Fruit fly (Drosophila melanogaster) whole organism, embryonic: ENCODE measurements around the gene CG10286.

Source experiments
- C15 ChIP-seq: fragments of 200-800 bp; sonication (Bioruptor generic); IDR thresholded peaks from 3 replicates; pipeline ENCODE4 v1.3.6; 2022; ENCODE audit warnings: missing biosample characterization, missing genetic modification characterization
- CG10565 ChIP-seq: fragments of 200-800 bp; sonication (Bioruptor generic); optimal IDR thresholded peaks from 3 replicates; lab custom pipeline; 2016; ENCODE audit warnings: missing biosample characterization, mild to moderate bottlenecking, missing genetic modification characterization
- CG10654 ChIP-seq: fragments of 200-800 bp; sonication (Bioruptor generic); optimal IDR thresholded peaks from 2 replicates; lab custom pipeline; 2016; ENCODE audit warnings: missing biosample characterization, missing genetic modification characterization
- CG11504 ChIP-seq: fragments of 200-800 bp; sonication (Bioruptor generic); optimal IDR thresholded peaks from 3 replicates; lab custom pipeline; 2019; ENCODE audit warnings: missing biosample characterization, mild to moderate bottlenecking, missing genetic modification characterization, moderate library complexity
- CG12219 ChIP-seq: fragments of 200-800 bp; sonication (Bioruptor generic); optimal IDR thresholded peaks from 3 replicates; lab custom pipeline; 2018; ENCODE audit warnings: missing biosample characterization, mild to moderate bottlenecking, missing genetic modification characterization
- CG12391 ChIP-seq: fragments of 200-800 bp; sonication (Bioruptor generic); optimal IDR thresholded peaks from 3 replicates; lab custom pipeline; 2018; ENCODE audit warnings: missing biosample characterization, mild to moderate bottlenecking, missing genetic modification characterization, moderate library complexity
- CG12659 ChIP-seq: fragments of 200-800 bp; sonication (Bioruptor generic); optimal IDR thresholded peaks from 3 replicates; lab custom pipeline; 2017; ENCODE audit warnings: mild to moderate bottlenecking, missing biosample characterization, missing genetic modification reagents, missing genetic modification characterization
- CG12942 ChIP-seq: fragments of 200-800 bp; sonication (Bioruptor generic); optimal IDR thresholded peaks from 3 replicates; lab custom pipeline; 2016; ENCODE audit warnings: missing biosample characterization, missing genetic modification characterization
- CG13894 ChIP-seq: fragments of 200-800 bp; sonication (Bioruptor generic); optimal IDR thresholded peaks from 3 replicates; lab custom pipeline; 2018; ENCODE audit warnings: missing biosample characterization, mild to moderate bottlenecking, missing genetic modification characterization, moderate library complexity
- CG14667 ChIP-seq: fragments of 200-800 bp; sonication (Bioruptor generic); IDR thresholded peaks from 2 replicates; pipeline ENCODE4 v1.3.6; 2022; ENCODE audit warnings: missing biosample characterization, missing genetic modification characterization
- CG1603 ChIP-seq: fragments of 200-800 bp; sonication (Bioruptor generic); optimal IDR thresholded peaks from 2 replicates; lab custom pipeline; 2019; ENCODE audit warnings: missing biosample characterization, mild to moderate bottlenecking, missing genetic modification characterization, moderate library complexity
- CG2712 ChIP-seq: fragments of 200-800 bp; optimal IDR thresholded peaks from 3 replicates; lab custom pipeline; 2019; ENCODE audit warnings: missing biosample characterization, mild to moderate bottlenecking, missing genetic modification characterization, moderate library complexity
- CG2889 ChIP-seq: fragments of 200-800 bp; sonication (Bioruptor generic); IDR thresholded peaks from 3 replicates; pipeline ENCODE4 v1.3.6; 2022; ENCODE audit warnings: missing biosample characterization, missing genetic modification characterization
- CG4820 ChIP-seq: fragments of 200-800 bp; sonication (Bioruptor generic); optimal IDR thresholded peaks from 3 replicates; lab custom pipeline; 2016; ENCODE audit warnings: missing biosample characterization, missing genetic modification characterization
- CG6689 ChIP-seq: fragments of 200-800 bp; sonication (Bioruptor generic); IDR thresholded peaks from 2 replicates; pipeline ENCODE4 v1.3.6; 2022; ENCODE audit warnings: missing biosample characterization, missing genetic modification characterization
- CG7839 ChIP-seq: fragments of 200-800 bp; sonication (Bioruptor generic); optimal IDR thresholded peaks from 3 replicates; lab custom pipeline; 2018; ENCODE audit warnings: missing biosample characterization, mild to moderate bottlenecking, missing genetic modification characterization, moderate library complexity
- CG7963 ChIP-seq: fragments of 200-800 bp; sonication (Bioruptor generic); IDR thresholded peaks from 3 replicates; pipeline ENCODE4 v1.3.6; 2022; ENCODE audit warnings: missing biosample characterization, missing genetic modification characterization; ENCODE audit not compliant: partially characterized antibody
- CG7987 ChIP-seq: fragments of 200-800 bp; sonication (Bioruptor generic); optimal IDR thresholded peaks from 2 replicates; lab custom pipeline; 2018; ENCODE audit warnings: missing biosample characterization, mild to moderate bottlenecking, missing genetic modification characterization, moderate library complexity
- CG8924 ChIP-seq: fragments of 200-800 bp; optimal IDR thresholded peaks from 3 replicates; lab custom pipeline; 2019; ENCODE audit warnings: missing biosample characterization, mild to moderate bottlenecking, missing genetic modification characterization, moderate library complexity
- CG9437 ChIP-seq: fragments of 200-800 bp; sonication (Bioruptor generic); optimal IDR thresholded peaks from 2 replicates; lab custom pipeline; 2018; ENCODE audit warnings: missing biosample characterization, mild to moderate bottlenecking, missing genetic modification characterization
- CG9876 ChIP-seq: fragments of 200-800 bp; sonication (Bioruptor generic); optimal IDR thresholded peaks from 2 replicates; lab custom pipeline; 2016; ENCODE audit warnings: missing biosample characterization, missing genetic modification characterization
- Dip2 ChIP-seq: fragments of 200-800 bp; sonication (Bioruptor generic); IDR thresholded peaks from 2 replicates; pipeline ENCODE4 v1.3.6; 2022; ENCODE audit warnings: missing biosample characterization, missing genetic modification characterization
- Doc3 ChIP-seq: fragments of 200-800 bp; sonication (Bioruptor generic); IDR thresholded peaks from 3 replicates; pipeline ENCODE4 v1.3.6; 2022; ENCODE audit warnings: missing biosample characterization, missing genetic modification characterization; ENCODE audit not compliant: partially characterized antibody
- Drgx ChIP-seq: fragments of 200-800 bp; sonication (Bioruptor generic); IDR thresholded peaks from 2 replicates; pipeline ENCODE4 v1.3.6; 2022; ENCODE audit warnings: missing biosample characterization, missing genetic modification characterization
- GATAe ChIP-seq: fragments of 200-800 bp; sonication (Bioruptor generic); conservative IDR thresholded peaks from 2 replicates; pipeline ENCODE4 v1.3.6; 2022; ENCODE audit warnings: missing biosample characterization, missing genetic modification characterization
- HHEX ChIP-seq: fragments of 200-800 bp; sonication (Bioruptor generic); optimal IDR thresholded peaks from 3 replicates; lab custom pipeline; 2017; ENCODE audit warnings: missing biosample characterization, mild to moderate bottlenecking, missing genetic modification characterization, missing genetic modification reagents
- HLHmδ ChIP-seq: fragments of 200-800 bp; sonication (Bioruptor generic); optimal IDR thresholded peaks from 2 replicates; lab custom pipeline; 2018; ENCODE audit warnings: missing biosample characterization, mild to moderate bottlenecking, missing genetic modification characterization, moderate library complexity
- Hr3 ChIP-seq: fragments of 200-800 bp; sonication (Bioruptor generic); optimal IDR thresholded peaks from 3 replicates; lab custom pipeline; 2016; ENCODE audit warnings: missing biosample characterization, missing genetic modification characterization
- Med ChIP-seq: fragments of 200-800 bp; sonication (Bioruptor generic); peaks from one replicate; lab custom pipeline; 2016; ENCODE audit warnings: missing biosample characterization, missing genetic modification characterization, mild to moderate bottlenecking, inconsistent platforms, moderate library complexity
- NfI ChIP-seq: fragments of 200-800 bp; sonication (Bioruptor generic); optimal IDR thresholded peaks from 3 replicates; lab custom pipeline; 2018; ENCODE audit warnings: missing biosample characterization, mild to moderate bottlenecking, missing genetic modification characterization, moderate library complexity
- Scr ChIP-seq: fragments of 200-800 bp; sonication (Bioruptor generic); IDR thresholded peaks from 2 replicates; pipeline ENCODE4 v1.3.6; 2022; ENCODE audit warnings: missing biosample characterization, missing genetic modification characterization; ENCODE audit not compliant: partially characterized antibody
- Sox102F ChIP-seq: fragments of 200-800 bp; sonication (Bioruptor generic); optimal IDR thresholded peaks from 2 replicates; lab custom pipeline; 2018; ENCODE audit warnings: missing biosample characterization, mild to moderate bottlenecking, missing genetic modification characterization, moderate library complexity
- Spps ChIP-seq: fragments of 200-800 bp; sonication (Bioruptor generic); optimal IDR thresholded peaks from 2 replicates; lab custom pipeline; 2018; ENCODE audit warnings: missing biosample characterization, mild to moderate bottlenecking, missing genetic modification characterization
- Sry-δ ChIP-seq: fragments of 200-800 bp; sonication (Bioruptor generic); optimal IDR thresholded peaks from 2 replicates; lab custom pipeline; 2016; ENCODE audit warnings: missing biosample characterization, missing genetic modification characterization
- Taf1 ChIP-seq: fragments of 200-800 bp; sonication (Bioruptor generic); IDR thresholded peaks from 2 replicates; pipeline ENCODE4 v1.3.6; 2022; ENCODE audit warnings: missing biosample characterization, missing genetic modification characterization
- ac ChIP-seq: fragments of 200-800 bp; sonication (Bioruptor generic); optimal IDR thresholded peaks from 3 replicates; lab custom pipeline; 2017; ENCODE audit warnings: missing biosample characterization, mild to moderate bottlenecking, missing genetic modification characterization
- btn ChIP-seq: fragments of 200-800 bp; sonication (Bioruptor generic); optimal IDR thresholded peaks from 2 replicates; lab custom pipeline; 2016; ENCODE audit warnings: missing biosample characterization, missing genetic modification characterization
- chif ChIP-seq, 2 experiments: fragments of 200-800 bp; sonication (Bioruptor generic); optimal IDR thresholded peaks; 3 replicates each; lab custom pipeline; 2016; ENCODE audit warnings: missing biosample characterization in 2 of 2, missing genetic modification characterization in 2 of 2
- cwo ChIP-seq: fragments of 200-800 bp; sonication (Bioruptor generic); optimal IDR thresholded peaks from 3 replicates; lab custom pipeline; 2017; ENCODE audit warnings: missing biosample characterization, missing genetic modification characterization, mild to moderate bottlenecking, moderate library complexity, missing genetic modification reagents
- dan ChIP-seq: fragments of 200-800 bp; sonication (Bioruptor generic); IDR thresholded peaks from 2 replicates; pipeline ENCODE4 v1.3.6; 2022; ENCODE audit warnings: missing biosample characterization, missing genetic modification characterization
- dysf ChIP-seq: fragments of 200-800 bp; sonication (Bioruptor generic); IDR thresholded peaks from 3 replicates; pipeline ENCODE4 v1.3.6; 2022; ENCODE audit warnings: missing biosample characterization, missing genetic modification characterization
- fd102C ChIP-seq: fragments of 200-800 bp; sonication (Bioruptor generic); optimal IDR thresholded peaks from 2 replicates; lab custom pipeline; 2018; ENCODE audit warnings: missing biosample characterization, mild to moderate bottlenecking, missing genetic modification characterization, moderate library complexity
- gcm2 ChIP-seq: fragments of 200-800 bp; sonication (Bioruptor generic); optimal IDR thresholded peaks from 2 replicates; lab custom pipeline; 2016; ENCODE audit warnings: missing biosample characterization, missing genetic modification characterization
- pfk ChIP-seq: fragments of 200-800 bp; sonication (Bioruptor generic); optimal IDR thresholded peaks from 2 replicates; lab custom pipeline; 2018; ENCODE audit warnings: missing biosample characterization, mild to moderate bottlenecking, missing genetic modification characterization, moderate library complexity
- shn ChIP-seq: fragments of 200-800 bp; sonication (Bioruptor generic); optimal IDR thresholded peaks from 3 replicates; lab custom pipeline; 2016; ENCODE audit warnings: missing biosample characterization, missing genetic modification characterization
- unc-4 ChIP-seq: fragments of 200-800 bp; sonication (Bioruptor generic); IDR thresholded peaks from 2 replicates; pipeline ENCODE4 v1.3.6; 2022; ENCODE audit warnings: missing biosample characterization, missing genetic modification characterization; ENCODE audit not compliant: partially characterized antibody
- wor ChIP-seq: fragments of 200-800 bp; sonication (Bioruptor generic); IDR thresholded peaks from 2 replicates; pipeline ENCODE4 v1.3.6; 2022; ENCODE audit warnings: missing biosample characterization, missing genetic modification characterization

CG10286 gene

dm6 chr3R:6341668-6342067, 27.1 kb upstream of the CG10286 start, which contains the start of gene CG17917:
Gene CG17917, plus strand, starts transcription at chr3R:6341968.
- TF ChIP-seq CG8924 = no peak
- TF ChIP-seq cwo = no peak
- no peak for TF ChIP-seq Scr (GFP tag; lab: Robert Waterston, UW)
- TF ChIP-seq CG12659 (GFP tag; lab: Kevin White, UChicago) = no peak
- TF ChIP-seq HHEX (GFP tag; lab: Kevin White, UChicago) = no peak
- no peak for TF ChIP-seq ac (GFP tag; lab: Kevin White, UChicago)
- TF ChIP-seq Doc3 (GFP tag; lab: Robert Waterston, UW) = no peak
- no peak for TF ChIP-seq NfI
- TF ChIP-seq CG10654 (GFP tag; lab: Kevin White, UChicago) = no peak
- no peak for TF ChIP-seq CG14667 (GFP tag; lab: Robert Waterston, UW)
- TF ChIP-seq chif (GFP tag; optimal IDR thresholded peaks at IDR 0.05; lab: Kevin White, UChicago) = no peak
- TF ChIP-seq CG4820 (GFP tag; lab: Kevin White, UChicago) = no peak
- no peak for TF ChIP-seq CG7839 (tag; lab: Kevin White, UChicago)
- no peak for TF ChIP-seq CG7963
- TF ChIP-seq Dip2 = no peak

dm6 chr3R:6342702-6343101, 26.1 kb upstream of the CG10286 start, which contains the start of gene CG10298:
Gene CG10298, plus strand, starts transcription at chr3R:6343002.
- TF ChIP-seq CG6689 (GFP tag; lab: Robert Waterston, UW) (no peak), gcm2 (GFP tag; lab: Kevin White, UChicago) (no peak), wor (no peak), unc-4 (GFP tag; lab: Robert Waterston, UW) (no peak), shn (GFP tag; lab: Kevin White, UChicago) (no peak), Spps (no peak), HLHmδ (no peak), Hr3 (GFP tag; lab: Kevin White, UChicago) (no peak), dysf (GFP tag; lab: Robert Waterston, UW) (no peak), CG9437 (GFP tag; lab: Kevin White, UChicago) (no peak), CG12942 (GFP tag; lab: Kevin White, UChicago) (no peak), GATAe (GFP tag; lab: Robert Waterston, UW) (no peak)

- TF ChIP-seq dan (GFP tag; lab: Robert Waterston, UW) = no peak
- no peak for TF ChIP-seq fd102C (GFP tag; lab: Kevin White, UChicago)
- no peak for TF ChIP-seq CG2889 (GFP tag; lab: Robert Waterston, UW)
- peak; percentile 7 for TF ChIP-seq CG13894 (tag; lab: Kevin White, UChicago)
- no peak for TF ChIP-seq C15 (GFP tag; lab: Robert Waterston, UW)
- TF ChIP-seq Sry-δ (GFP tag; lab: Kevin White, UChicago) = no peak
- TF ChIP-seq CG12219 = no peak
- peak; percentile 38 for TF ChIP-seq CG11504 (tag; lab: Kevin White, UChicago)
- TF ChIP-seq pfk = no peak
- no peak for TF ChIP-seq Taf1 (GFP tag; lab: Robert Waterston, UW)
- TF ChIP-seq CG12391 (tag; lab: Kevin White, UChicago) = peak; percentile 9
- peak; percentile 18 for TF ChIP-seq CG2712
- no peak for TF ChIP-seq btn (GFP tag; lab: Kevin White, UChicago)
- peak; percentile 6 for TF ChIP-seq Sox102F (GFP tag; lab: Kevin White, UChicago)
- no peak for TF ChIP-seq CG1603
- 0 out of 2 replicates have a peak, but pooled peaks have one; percentile 9 for TF ChIP-seq Drgx (GFP tag; lab: Robert Waterston, UW)
- TF ChIP-seq CG7987 (GFP tag; lab: Kevin White, UChicago) = no peak
- no peak for TF ChIP-seq CG9876 (GFP tag; lab: Kevin White, UChicago)
- no peak for TF ChIP-seq CG10565 (GFP tag; lab: Kevin White, UChicago)
- TF ChIP-seq Med (GFP tag; lab: Kevin White, UChicago) = peak; percentile 48
Observed at dm6 chr3R:6343396-6344239, 25.1 kb upstream of the CG10286 start, which contains the start of gene CG17919. Gene CG17919, plus strand, starts transcription at chr3R:6344029.
